Fruit fly (Drosophila melanogaster): Measurements from ENCODE around the gene zen.

DNA sequence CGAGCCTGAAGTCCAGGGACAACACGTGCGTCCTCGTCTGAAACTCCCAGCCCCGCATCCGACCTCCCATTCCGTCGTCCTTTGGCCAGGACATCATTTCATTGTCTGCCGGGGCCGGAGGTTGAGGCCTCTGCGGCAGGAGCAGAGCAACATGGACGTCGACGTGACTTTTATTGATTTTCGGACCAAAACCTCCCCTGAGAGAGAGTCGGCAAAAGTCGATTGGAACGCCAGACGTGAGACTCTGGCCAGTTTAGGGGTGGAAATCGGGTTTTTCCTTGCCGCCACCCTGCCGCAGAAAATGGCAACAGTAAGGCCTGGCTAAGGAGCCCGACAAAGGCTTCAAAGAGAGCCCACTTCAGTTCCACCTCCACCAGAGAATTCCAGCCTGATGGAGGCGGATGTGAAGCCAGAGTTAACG, 12.2 kb upstream of the zen start:
- TF ChIP-seq Pif1B (GFP tag; optimal IDR thresholded peaks at IDR 0.05): no peak
- no peak for TF ChIP-seq CG4496 (GFP tag; IDR thresholded peaks at IDR 0.05)
- TF ChIP-seq CG12605 (GFP tag; IDR thresholded peaks at IDR 0.05): no peak
- no peak for TF ChIP-seq Snoo (tag; optimal IDR thresholded peaks at IDR 0.05)
- TF ChIP-seq CG14655 (GFP tag; optimal IDR thresholded peaks at IDR 0.05): no peak
- no peak for TF ChIP-seq CG32121 (GFP tag; IDR thresholded peaks at IDR 0.05)
- TF ChIP-seq CG8159 (tag; optimal IDR thresholded peaks at IDR 0.05): no peak
- TF ChIP-seq rn (GFP tag; IDR thresholded peaks at IDR 0.05): no peak
- no peak for TF ChIP-seq EcR (GFP tag; optimal IDR thresholded peaks at IDR 0.05)
- no peak for TF ChIP-seq D1 (tag; optimal IDR thresholded peaks at IDR 0.05)
- TF ChIP-seq CG34367 (tag; optimal IDR thresholded peaks at IDR 0.05): no peak
